Worm (Caenorhabditis elegans): Measurements from ENCODE around the gene clec-172.

clec-172 gene

ce11 chrIV:1516527-1516926 is at the start of gene clec-172:
Gene clec-172 (minus strand): TSS chrIV:1516627.
- no peak for TF ChIP-seq unc-62 (GFP tag; optimal IDR thresholded peaks at IDR 0.05)

ce11 chrIV:1565725-1566124 is 49.3 kb upstream of the clec-172 start:
- TF ChIP-seq unc-62 (GFP tag; optimal IDR thresholded peaks at IDR 0.05) = no peak

- TF ChIP-seq unc-62 (GFP tag; optimal IDR thresholded peaks at IDR 0.05) = no peak
These were observed 47.2 kb upstream of the clec-172 start, which contains the start of gene Y41D4B.15 for ce11 chrIV:1563476-1564131. Gene Y41D4B.15 (plus strand): TSS chrIV:1564081.

DNA sequence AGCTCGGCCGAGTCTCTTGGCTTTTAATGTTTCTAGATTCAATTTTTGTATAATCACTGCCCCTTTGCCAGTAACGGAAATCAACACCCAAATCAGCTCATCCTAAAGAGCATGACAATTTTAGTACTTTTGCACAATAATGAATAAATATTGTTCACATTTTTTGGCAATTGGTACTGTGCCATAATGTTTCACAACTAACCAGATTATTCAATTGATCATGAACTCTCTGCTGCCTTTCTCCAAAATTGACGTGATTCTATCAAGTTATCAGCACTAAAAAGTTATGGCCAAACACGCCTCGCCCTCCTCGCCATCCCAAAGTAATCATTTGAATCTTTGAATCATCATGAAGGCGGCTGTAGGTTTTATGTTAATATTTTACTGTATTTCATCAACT is 45.5 kb upstream of the clec-172 start, which contains the start of gene hpo-6:
Gene hpo-6, plus strand, starts transcription at position 301 of the 400 bp plus-strand sequence.
- TF ChIP-seq unc-62 (GFP tag; optimal IDR thresholded peaks at IDR 0.05) = no peak

- no peak for TF ChIP-seq unc-62 (GFP tag; optimal IDR thresholded peaks at IDR 0.05)
These were observed 43.5 kb upstream of the clec-172 start, which contains the start of gene Y41D4B.17 for ce11 chrIV:1559931-1560330. Gene Y41D4B.17 (plus strand): TSS chrIV:1560104.

ce11 chrIV:1555021-1555720 is 38.7 kb upstream of the clec-172 start, which contains the start of gene C34H4.1:
Gene C34H4.1 (plus strand): TSS chrIV:1555579.
- TF ChIP-seq unc-62 (GFP tag; optimal IDR thresholded peaks at IDR 0.05) = no peak

ce11 chrIV:1553195-1553918 is 36.9 kb upstream of the clec-172 start, which contains the start of gene C34H4.2:
Gene C34H4.2 (plus strand): TSS chrIV:1553752.
- TF ChIP-seq unc-62 (GFP tag; optimal IDR thresholded peaks at IDR 0.05) = no peak

ce11 chrIV:1550578-1550977 is 34.2 kb upstream of the clec-172 start, which contains the start of gene tag-244:
Gene tag-244 (plus strand): TSS chrIV:1550878.
- no peak for TF ChIP-seq unc-62 (GFP tag; optimal IDR thresholded peaks at IDR 0.05)

- TF ChIP-seq unc-62 (GFP tag; optimal IDR thresholded peaks at IDR 0.05) = no peak
These were observed 33.7 kb upstream of the clec-172 start, which contains the start of gene C34H4.5 for ce11 chrIV:1550131-1550530. Gene C34H4.5 (minus strand): TSS chrIV:1550231.

DNA sequence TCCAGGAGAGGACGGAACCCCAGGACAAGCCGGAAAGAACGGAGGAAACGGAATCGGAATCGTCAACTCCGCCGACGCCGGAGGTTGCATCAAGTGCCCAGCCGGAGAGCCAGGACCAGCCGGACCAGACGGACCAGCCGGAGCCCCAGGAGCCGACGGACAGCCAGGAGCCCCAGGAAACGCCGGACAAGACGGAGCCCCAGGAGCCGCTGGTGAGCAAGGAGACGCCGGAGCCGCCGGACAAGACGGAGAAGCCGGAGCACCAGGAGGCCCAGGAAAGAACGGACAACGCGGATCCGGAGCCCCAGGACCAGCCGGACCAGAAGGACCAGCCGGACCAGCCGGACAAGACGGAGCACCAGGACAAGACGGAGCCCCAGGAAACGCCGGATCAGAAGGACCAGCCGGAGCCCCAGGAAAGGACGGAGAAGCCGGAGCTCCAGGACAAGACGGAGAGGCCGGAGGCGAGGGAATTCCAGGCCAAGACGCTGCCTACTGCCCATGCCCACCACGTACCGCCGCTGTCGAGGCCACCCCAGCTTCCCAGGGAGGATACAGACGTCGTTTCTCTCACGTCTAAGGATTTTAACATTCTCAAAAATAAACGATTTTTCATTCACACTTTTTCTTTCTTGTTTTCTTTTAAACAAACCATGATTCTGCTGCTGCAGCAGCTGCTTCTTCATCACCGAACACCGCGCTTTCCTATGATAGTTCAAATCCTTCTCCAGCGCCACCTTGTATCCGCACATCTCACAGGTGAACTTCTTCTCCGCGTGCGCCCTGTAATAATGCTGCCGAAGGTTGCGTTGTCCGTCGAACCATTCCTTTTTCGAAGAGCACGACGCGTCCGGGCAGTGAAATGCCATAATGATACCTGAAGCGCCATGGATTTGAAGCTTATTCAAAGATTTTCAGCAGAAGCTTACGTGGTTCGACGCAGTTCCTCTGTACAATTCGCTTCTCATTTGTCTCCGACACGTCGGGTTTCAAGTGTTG is 33.0 kb upstream of the clec-172 start:
- TF ChIP-seq unc-62 (GFP tag; optimal IDR thresholded peaks at IDR 0.05) = no peak

- no peak for TF ChIP-seq unc-62 (GFP tag; optimal IDR thresholded peaks at IDR 0.05)
These were observed 32.0 kb upstream of the clec-172 start, which contains the start of gene col-107 for ce11 chrIV:1548457-1548861. Gene col-107 (plus strand): TSS chrIV:1548721.

DNA sequence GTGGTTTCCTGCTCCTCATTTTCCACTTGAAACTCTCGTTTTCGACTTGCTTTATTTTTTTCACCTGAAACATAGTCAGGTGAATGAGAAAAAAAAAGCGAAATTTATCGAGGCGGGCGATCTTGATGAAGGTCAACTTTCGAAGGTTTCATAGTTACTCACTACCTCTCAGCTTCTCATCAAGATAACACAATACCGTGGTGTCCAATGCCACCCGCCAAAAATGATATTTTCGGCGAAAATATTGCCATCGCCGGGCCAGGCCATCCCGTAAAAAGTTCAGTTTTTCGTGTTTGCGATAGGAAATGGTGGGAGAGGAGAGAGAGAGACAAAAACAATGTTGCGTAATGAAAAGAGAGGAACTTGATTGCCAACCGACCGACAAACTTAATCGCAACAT is 30.7 kb upstream of the clec-172 start:
- no peak for TF ChIP-seq unc-62 (GFP tag; optimal IDR thresholded peaks at IDR 0.05)

DNA sequence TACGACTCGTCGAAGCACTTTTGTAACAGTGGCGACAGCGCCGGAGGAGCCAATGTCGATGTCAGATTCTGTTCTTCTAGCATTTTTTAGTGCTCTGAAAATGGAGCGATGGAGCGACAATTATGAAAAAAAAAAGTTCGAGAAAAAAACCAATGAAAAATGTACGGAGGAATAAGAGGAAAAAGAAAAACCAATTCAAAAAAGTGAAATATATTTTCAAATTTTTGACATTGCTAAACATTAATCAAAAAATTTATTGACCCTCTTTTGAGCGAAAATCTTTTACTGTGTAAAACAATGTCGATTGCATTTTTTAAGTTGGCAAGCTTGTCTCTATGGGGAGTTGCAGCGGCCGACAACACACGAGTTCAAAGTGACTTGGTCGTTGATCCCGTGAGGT is 19.9 kb upstream of the clec-172 start, which contains the start of gene K03H6.5:
Gene K03H6.5, minus strand, starts transcription at position 101 of the 400 bp plus-strand sequence.
- no peak for TF ChIP-seq unc-62 (GFP tag; optimal IDR thresholded peaks at IDR 0.05)

ce11 chrIV:1523418-1523817 is 7.0 kb upstream of the clec-172 start, which contains the start of gene K03H6.1:
Gene K03H6.1 (plus strand): TSS chrIV:1523718.
- TF ChIP-seq unc-62 (GFP tag; optimal IDR thresholded peaks at IDR 0.05) = no peak

- TF ChIP-seq unc-62 (GFP tag; optimal IDR thresholded peaks at IDR 0.05) = no peak
These were observed 5.9 kb upstream of the clec-172 start for ce11 chrIV:1522358-1522757.

All from whole organism, dauer.